Worm (Caenorhabditis elegans): ENCODE results near the gene ben-1.

- TF ChIP-seq hmg-11 (tag; optimal IDR thresholded peaks at IDR 0.05) (no peak), snpc-4 (tag; optimal IDR thresholded peaks at IDR 0.05) (peak; percentile 35), unc-62 (GFP tag; optimal IDR thresholded peaks at IDR 0.05) (no peak), mdl-1 (tag; optimal IDR thresholded peaks at IDR 0.05) (no peak), ama-1 (optimal IDR thresholded peaks at IDR 0.05) (no peak)
These were observed 1.0 kb downstream of the ben-1 start for ce11 chrIII:3540424-3540823.

All from whole organism, L3 larva.